Worm (Caenorhabditis elegans) whole organism, young adult: ENCODE measurements around the gene R10D12.8.

ENCODE experiments used
- B0035.1 ChIP-seq: sonication (generic microtip); optimal IDR thresholded peaks from 2 replicates; lab custom pipeline; 2016; ENCODE audit warnings: missing genetic modification characterization, mild to moderate bottlenecking, missing compliant biosample characterization, missing genotype, missing genetic modification reagents
- C06A6.2 ChIP-seq: fragments of 200-800 bp; sonication (Bioruptor generic); conservative IDR thresholded peaks from 2 replicates; pipeline ENCODE4 v1.3.6; 2022; ENCODE audit warnings: missing genetic modification characterization, missing compliant biosample characterization
- D2030.7 ChIP-seq: fragments of 200-800 bp; sonication (Bioruptor generic); IDR thresholded peaks from 2 replicates; pipeline ENCODE4 v1.3.6; 2022; ENCODE audit warnings: missing genetic modification reagents, missing genetic modification characterization, missing compliant biosample characterization
- F10E7.11 ChIP-seq: sonication (generic microtip); optimal IDR thresholded peaks from 2 replicates; lab custom pipeline; 2017; ENCODE audit warnings: mild to moderate bottlenecking, missing genetic modification characterization, moderate library complexity, missing compliant biosample characterization
- F23B12.7 ChIP-seq: sonication (generic microtip); optimal IDR thresholded peaks from 2 replicates; lab custom pipeline; 2017; ENCODE audit warnings: missing genetic modification characterization, mild to moderate bottlenecking, missing compliant biosample characterization, antibody characterized with exemption, moderate library complexity; ENCODE audit not compliant: insufficient read depth
- F33H1.4 ChIP-seq: fragments of 200-800 bp; sonication (Bioruptor generic); IDR thresholded peaks from 2 replicates; pipeline ENCODE4 v1.3.6; 2022; ENCODE audit warnings: missing genetic modification reagents, missing genetic modification characterization, missing compliant biosample characterization
- F39B2.1 ChIP-seq: fragments of 200-800 bp; sonication (Bioruptor generic); IDR thresholded peaks from 2 replicates; pipeline ENCODE4 v1.3.6; 2022; ENCODE audit warnings: missing genetic modification reagents, missing genetic modification characterization, missing compliant biosample characterization
- K11D2.4 ChIP-seq: fragments of 200-800 bp; sonication (Bioruptor generic); IDR thresholded peaks from 2 replicates; pipeline ENCODE4 v1.3.6; 2022; ENCODE audit warnings: missing genetic modification reagents, missing genetic modification characterization, missing compliant biosample characterization
- K12H6.12 ChIP-seq: fragments of 200-800 bp; sonication (Bioruptor generic); optimal IDR thresholded peaks from 2 replicates; lab custom pipeline; 2018; ENCODE audit warnings: mild to moderate bottlenecking, missing genetic modification characterization, missing compliant biosample characterization
- T26A5.8 ChIP-seq: sonication (generic microtip); optimal IDR thresholded peaks from 2 replicates; lab custom pipeline; 2016; ENCODE audit warnings: missing genetic modification characterization, missing compliant biosample characterization
- Y53G8AR.9 ChIP-seq: fragments of 200-800 bp; sonication (Bioruptor generic); conservative IDR thresholded peaks from 2 replicates; pipeline ENCODE4 v1.3.6; 2022; ENCODE audit warnings: missing genetic modification reagents, missing genetic modification characterization, missing compliant biosample characterization
- Y56A3A.18 ChIP-seq: fragments of 200-800 bp; sonication (Bioruptor generic); IDR thresholded peaks from 2 replicates; pipeline ENCODE4 v1.3.6; 2022; ENCODE audit warnings: missing genetic modification reagents, missing genetic modification characterization, missing compliant biosample characterization
- Y79H2A.3 ChIP-seq: fragments of 200-800 bp; sonication (Bioruptor generic); conservative IDR thresholded peaks from 2 replicates; pipeline ENCODE4 v1.3.6; 2022; ENCODE audit warnings: missing genetic modification reagents, missing genetic modification characterization, missing compliant biosample characterization
- ZK185.1 ChIP-seq: sonication (generic microtip); optimal IDR thresholded peaks from 2 replicates; lab custom pipeline; 2016; ENCODE audit warnings: mild to moderate bottlenecking, missing genetic modification characterization, missing compliant biosample characterization; ENCODE audit not compliant: poor library complexity, severe bottlenecking
- aptf-2 ChIP-seq: fragments of 200-800 bp; sonication (Bioruptor generic); conservative IDR thresholded peaks from 2 replicates; pipeline ENCODE4 v1.3.6; 2022; ENCODE audit warnings: missing genetic modification reagents, missing genetic modification characterization, missing compliant biosample characterization
- bed-1 ChIP-seq: fragments of 200-800 bp; sonication (Bioruptor generic); IDR thresholded peaks from 2 replicates; pipeline ENCODE4 v1.3.6; 2022; ENCODE audit warnings: missing genetic modification reagents, missing genetic modification characterization, missing compliant biosample characterization
- ceh-27 ChIP-seq: fragments of 200-800 bp; sonication (Bioruptor generic); optimal IDR thresholded peaks from 2 replicates; lab custom pipeline; 2018; ENCODE audit warnings: mild to moderate bottlenecking, missing genetic modification characterization, moderate library complexity, missing compliant biosample characterization
- ceh-79 ChIP-seq: sonication (generic microtip); optimal IDR thresholded peaks from 2 replicates; lab custom pipeline; 2017; ENCODE audit warnings: mild to moderate bottlenecking, missing genetic modification characterization, missing compliant biosample characterization
- efl-1 ChIP-seq: fragments of 150-350 bp; optimal IDR thresholded peaks from 2 replicates; lab custom pipeline; 2014; ENCODE audit warnings: missing biosample characterization, missing genetic modification reagents, missing genetic modification characterization
- egl-44 ChIP-seq: fragments of 200-800 bp; sonication (Bioruptor generic); IDR thresholded peaks from 2 replicates; pipeline ENCODE4 v1.3.6; 2022; ENCODE audit warnings: missing genetic modification reagents, missing genetic modification characterization, missing compliant biosample characterization
- egrh-3 ChIP-seq: fragments of 200-800 bp; sonication (Bioruptor generic); IDR thresholded peaks from 2 replicates; pipeline ENCODE4 v1.3.6; 2022; ENCODE audit warnings: missing genetic modification reagents, missing genetic modification characterization, missing compliant biosample characterization
- ekl-4 ChIP-seq: fragments of 200-800 bp; sonication (Bioruptor generic); IDR thresholded peaks from 2 replicates; pipeline ENCODE4 v1.3.6; 2022; ENCODE audit warnings: missing genetic modification reagents, missing genetic modification characterization, missing compliant biosample characterization
- hmg-1.2 ChIP-seq: fragments of 200-800 bp; sonication (Bioruptor generic); IDR thresholded peaks from 2 replicates; pipeline ENCODE4 v1.3.6; 2022; ENCODE audit warnings: missing genetic modification reagents, missing genetic modification characterization, missing compliant biosample characterization
- let-607 ChIP-seq, 2 experiments: fragments of 200-800 bp in 1 of 2; sonication (Bioruptor generic) in 1 of 2; sonication (generic microtip) in 1 of 2; optimal IDR thresholded peaks; 2 replicates each; lab custom pipeline; 2016 to 2018; ENCODE audit warnings: mild to moderate bottlenecking in 2 of 2, missing compliant biosample characterization in 2 of 2, missing genetic modification characterization in 2 of 2, moderate library complexity in 2 of 2, missing genotype in 1 of 2
- lin-35 ChIP-seq, 3 experiments: fragments of 150-350 bp in 2 of 3; sonication (generic microtip) in 1 of 3; optimal IDR thresholded peaks; 2 replicates each; lab custom pipeline; 2014 to 2018; ENCODE audit warnings: missing biosample characterization in 3 of 3, missing genetic modification characterization in 3 of 3, missing genetic modification reagents in 3 of 3
- lir-1 ChIP-seq: fragments of 200-800 bp; sonication (Bioruptor generic); conservative IDR thresholded peaks from 2 replicates; pipeline ENCODE4 v1.3.6; 2022; ENCODE audit warnings: missing genetic modification reagents, missing genetic modification characterization, missing compliant biosample characterization
- lsy-27 ChIP-seq: sonication (generic microtip); optimal IDR thresholded peaks from 2 replicates; lab custom pipeline; 2017; ENCODE audit warnings: missing genetic modification characterization, mild to moderate bottlenecking, missing compliant biosample characterization, antibody characterized with exemption, missing genotype, borderline replicate concordance; ENCODE audit not compliant: insufficient read depth
- madf-3 ChIP-seq: fragments of 200-800 bp; sonication (Bioruptor generic); IDR thresholded peaks from 2 replicates; pipeline ENCODE4 v1.3.6; 2022; ENCODE audit warnings: missing genetic modification reagents, missing genetic modification characterization, missing compliant biosample characterization
- mes-4 ChIP-seq: sonication (generic microtip); optimal IDR thresholded peaks from 2 replicates; lab custom pipeline; 2016; ENCODE audit warnings: missing genotype, missing genetic modification characterization, missing compliant biosample characterization
- nfya-2 ChIP-seq: fragments of 200-800 bp; sonication (Bioruptor generic); IDR thresholded peaks from 2 replicates; pipeline ENCODE4 v1.3.6; 2022; ENCODE audit warnings: missing genetic modification reagents, missing genetic modification characterization, missing compliant biosample characterization
- nhr-120 ChIP-seq: fragments of 200-800 bp; sonication (Bioruptor generic); IDR thresholded peaks from 2 replicates; pipeline ENCODE4 v1.3.6; 2022; ENCODE audit warnings: missing genetic modification characterization, missing compliant biosample characterization
- nhr-27 ChIP-seq: fragments of 200-800 bp; sonication (Bioruptor generic); optimal IDR thresholded peaks from 2 replicates; lab custom pipeline; 2018; ENCODE audit warnings: mild to moderate bottlenecking, missing genetic modification characterization, moderate library complexity, missing compliant biosample characterization
- nhr-90 ChIP-seq: sonication (generic microtip); optimal IDR thresholded peaks from 2 replicates; lab custom pipeline; 2016; ENCODE audit warnings: missing genotype, mild to moderate bottlenecking, missing genetic modification characterization, missing compliant biosample characterization
- rcor-1 ChIP-seq: fragments of 200-800 bp; sonication (Bioruptor generic); IDR thresholded peaks from 2 replicates; pipeline ENCODE4 v1.3.6; 2022; ENCODE audit warnings: missing genetic modification reagents, missing genetic modification characterization, missing compliant biosample characterization
- repo-1 ChIP-seq: sonication (generic microtip); optimal IDR thresholded peaks from 2 replicates; lab custom pipeline; 2017; ENCODE audit warnings: mild to moderate bottlenecking, missing genetic modification characterization, missing compliant biosample characterization
- sea-2 ChIP-seq: fragments of 200-800 bp; sonication (Bioruptor generic); IDR thresholded peaks from 2 replicates; pipeline ENCODE4 v1.3.6; 2022; ENCODE audit warnings: missing genetic modification characterization, missing compliant biosample characterization
- snpc-4 ChIP-seq, 5 experiments: fragments of 150-350 bp in 1 of 5; sonication (generic microtip) in 4 of 5; optimal IDR thresholded peaks; 2 replicates each; lab custom pipeline; 2014 to 2018; ENCODE audit warnings: missing genetic modification characterization in 5 of 5, missing biosample characterization in 3 of 5, antibody characterized with exemption in 2 of 5, mild to moderate bottlenecking in 2 of 5, missing compliant biosample characterization in 2 of 5, missing genotype in 2 of 5, moderate library complexity in 2 of 5, missing genetic modification reagents in 1 of 5
- somi-1 ChIP-seq: fragments of 200-800 bp; sonication (Bioruptor generic); optimal IDR thresholded peaks from 2 replicates; lab custom pipeline; 2018; ENCODE audit warnings: mild to moderate bottlenecking, missing genetic modification characterization, missing compliant biosample characterization
- tbp1 ChIP-seq: fragments of 200-800 bp; sonication (Bioruptor generic); optimal IDR thresholded peaks from 2 replicates; lab custom pipeline; 2018; ENCODE audit warnings: mild to moderate bottlenecking, missing genetic modification characterization, missing compliant biosample characterization
- tlf-1 ChIP-seq: fragments of 200-800 bp; sonication (Bioruptor generic); optimal IDR thresholded peaks from 2 replicates; lab custom pipeline; 2018; ENCODE audit warnings: mild to moderate bottlenecking, missing genetic modification characterization, missing compliant biosample characterization
- unc-62 ChIP-seq: fragments of 150-350 bp; optimal IDR thresholded peaks from 2 replicates; lab custom pipeline; 2014; ENCODE audit warnings: missing biosample characterization, missing genetic modification reagents, missing genetic modification characterization
- zfh-2 ChIP-seq: fragments of 200-800 bp; sonication (Bioruptor generic); conservative IDR thresholded peaks from 2 replicates; pipeline ENCODE4 v1.3.6; 2022; ENCODE audit warnings: missing genetic modification reagents, missing genetic modification characterization, missing compliant biosample characterization
- zim-3 ChIP-seq: sonication (generic microtip); optimal IDR thresholded peaks from 2 replicates; lab custom pipeline; 2017; ENCODE audit warnings: mild to moderate bottlenecking, missing genetic modification characterization, moderate library complexity, missing compliant biosample characterization
- ztf-18 ChIP-seq: sonication (generic microtip); optimal IDR thresholded peaks from 2 replicates; lab custom pipeline; 2016; ENCODE audit warnings: missing genotype, mild to moderate bottlenecking, missing genetic modification characterization, missing compliant biosample characterization
- ztf-26 ChIP-seq: sonication (generic microtip); optimal IDR thresholded peaks from 2 replicates; lab custom pipeline; 2017; ENCODE audit warnings: missing genetic modification characterization, missing compliant biosample characterization
- ztf-28 ChIP-seq: fragments of 200-800 bp; sonication (Bioruptor generic); IDR thresholded peaks from 2 replicates; pipeline ENCODE4 v1.3.6; 2022; ENCODE audit warnings: missing genetic modification reagents, missing genetic modification characterization, missing compliant biosample characterization
- ztf-3 ChIP-seq: fragments of 200-800 bp; sonication (Bioruptor generic); optimal IDR thresholded peaks from 2 replicates; lab custom pipeline; 2018; ENCODE audit warnings: mild to moderate bottlenecking, missing genetic modification characterization, missing compliant biosample characterization

The R10D12.8 gene

ce11 chrV:13961927-13962419 is 8.9 kb upstream of the R10D12.8 start, which contains the start of the genes algn-13 and R10D12.13 (continued):
- TF ChIP-seq ekl-4 (GFP tag; lab: Robert Waterston, UW) (peak; percentile 17; the same call in 1 of the 2 replicates), snpc-4 (GFP tag; optimal IDR thresholded peaks at IDR 0.05; lab: Kevin White, UChicago) (peak; percentile 65), snpc-4 (tag; optimal IDR thresholded peaks at IDR 0.05; lab: Kevin White, UChicago) (peak in 3 of 4 experiments; percentile 54 to 84 (median 57)), ztf-18 (tag; lab: Kevin White, UChicago) (peak; percentile 37), nhr-120 (GFP tag; lab: Robert Waterston, UW) (no peak), C06A6.2 (GFP tag; lab: Robert Waterston, UW) (peak; percentile 49; the same call in 1 of the 2 replicates), sea-2 (GFP tag; lab: Robert Waterston, UW) (no peak), ztf-26 (tag; lab: Kevin White, UChicago) (no peak), D2030.7 (GFP tag; lab: Robert Waterston, UW) (peak; percentile 71), aptf-2 (no peak), nfya-2 (GFP tag; lab: Robert Waterston, UW) (no peak), lsy-27 (tag; lab: Kevin White, UChicago) (no peak), Y79H2A.3 (GFP tag; lab: Robert Waterston, UW) (no peak), ztf-28 (GFP tag; lab: Robert Waterston, UW) (0 out of 2 replicates have a peak, but pooled peaks have one; percentile 34), tlf-1 (GFP tag; lab: Kevin White, UChicago) (peak; percentile 41), K12H6.12 (no peak), lin-35 (GFP tag; optimal IDR thresholded peaks at IDR 0.05; lab: Kevin White, UChicago) (peak in 2 of 3 experiments; percentile 16 to 68), mes-4 (tag; lab: Kevin White, UChicago) (no peak), F23B12.7 (tag; lab: Kevin White, UChicago) (peak; percentile 31), B0035.1 (tag; lab: Kevin White, UChicago) (no peak), lir-1 (GFP tag; lab: Robert Waterston, UW) (0 out of 2 replicates have a peak, but pooled peaks have one; percentile 22), Y56A3A.18 (no peak), T26A5.8 (no peak), bed-1 (no peak), nhr-27 (tag; lab: Kevin White, UChicago) (no peak), ceh-79 (no peak), zim-3 (tag; lab: Kevin White, UChicago) (no peak), ZK185.1 (tag; lab: Kevin White, UChicago) (peak; percentile 79), somi-1 (GFP tag; lab: Kevin White, UChicago) (no peak), egrh-3 (GFP tag; lab: Robert Waterston, UW) (no peak), K11D2.4 (GFP tag; lab: Robert Waterston, UW) (no peak), F33H1.4 (GFP tag; lab: Robert Waterston, UW) (peak; percentile 59), madf-3 (GFP tag; lab: Robert Waterston, UW) (no peak), tbp1 (GFP tag; lab: Kevin White, UChicago) (peak; percentile 54), ztf-3 (GFP tag; lab: Kevin White, UChicago) (no peak), F10E7.11 (tag; lab: Kevin White, UChicago) (no peak), F39B2.1 (GFP tag; lab: Robert Waterston, UW) (no peak), egl-44 (GFP tag; lab: Robert Waterston, UW) (no peak), unc-62 (GFP tag; lab: Kevin White, UChicago) (no peak), hmg-1.2 (GFP tag; lab: Robert Waterston, UW) (peak; percentile 52), repo-1 (tag; lab: Kevin White, UChicago) (no peak), efl-1 (GFP tag; lab: Kevin White, UChicago) (peak; percentile 89), rcor-1 (GFP tag; lab: Robert Waterston, UW) (peak; percentile 57; the same call in 1 of the 2 replicates), Y53G8AR.9 (no peak), ceh-27 (GFP tag; lab: Kevin White, UChicago) (peak; percentile 16), let-607 (tag; optimal IDR thresholded peaks at IDR 0.05; lab: Kevin White, UChicago) (no peak), zfh-2 (GFP tag; lab: Robert Waterston, UW) (no peak), nhr-90 (tag; lab: Kevin White, UChicago) (no peak)
